Fruit fly (Drosophila melanogaster) whole organism, embryonic: Measurements from ENCODE around the gene CG1440.

Source experiments
- ATbp ChIP-seq: fragments of 200-800 bp; sonication (Bioruptor generic); optimal IDR thresholded peaks from 2 replicates; lab custom pipeline; 2017; ENCODE audit warnings: missing biosample characterization, mild to moderate bottlenecking, missing genetic modification characterization, missing genetic modification reagents
- Atf-2 ChIP-seq: fragments of 200-800 bp; sonication (Bioruptor generic); optimal IDR thresholded peaks from 2 replicates; lab custom pipeline; 2016; ENCODE audit warnings: missing biosample characterization, missing genetic modification characterization
- Atf3 ChIP-seq: fragments of 200-800 bp; sonication (Bioruptor generic); optimal IDR thresholded peaks from 3 replicates; lab custom pipeline; 2016; ENCODE audit warnings: missing biosample characterization, missing genetic modification characterization
- Bteb2 ChIP-seq: fragments of 200-800 bp; sonication (Bioruptor generic); optimal IDR thresholded peaks from 2 replicates; lab custom pipeline; 2016; ENCODE audit warnings: missing biosample characterization, missing genetic modification characterization
- CG11695 ChIP-seq: fragments of 200-800 bp; sonication (Bioruptor generic); IDR thresholded peaks from 3 replicates; pipeline ENCODE4 v1.3.6; 2022; ENCODE audit warnings: missing biosample characterization, missing genetic modification characterization
- CG17186 ChIP-seq: fragments of 200-800 bp; sonication (Bioruptor generic); optimal IDR thresholded peaks from 3 replicates; lab custom pipeline; 2017; ENCODE audit warnings: missing biosample characterization, missing genetic modification reagents, missing genetic modification characterization
- CG17829 ChIP-seq: fragments of 200-800 bp; optimal IDR thresholded peaks from 2 replicates; lab custom pipeline; 2019; ENCODE audit warnings: missing biosample characterization, mild to moderate bottlenecking, missing genetic modification characterization, moderate library complexity
- CG2129 ChIP-seq: fragments of 200-800 bp; sonication (Bioruptor generic); IDR thresholded peaks from 2 replicates; pipeline ENCODE4 v1.3.6; 2022; ENCODE audit warnings: missing biosample characterization, missing genetic modification characterization; ENCODE audit not compliant: partially characterized antibody
- CG31441 ChIP-seq: fragments of 200-800 bp; sonication (Bioruptor generic); IDR thresholded peaks from 2 replicates; pipeline ENCODE4 v1.3.6; 2022; ENCODE audit warnings: missing biosample characterization, missing genetic modification characterization
- CG34224 ChIP-seq: fragments of 200-800 bp; sonication (Bioruptor generic); IDR thresholded peaks from 3 replicates; pipeline ENCODE4 v1.3.6; 2022; ENCODE audit warnings: missing biosample characterization, missing genetic modification characterization; ENCODE audit not compliant: partially characterized antibody
- CG43689 ChIP-seq: fragments of 200-800 bp; sonication (Bioruptor generic); IDR thresholded peaks from 2 replicates; pipeline ENCODE4 v1.3.6; 2022; ENCODE audit warnings: missing biosample characterization, missing genetic modification characterization
- CG4404 ChIP-seq: fragments of 200-800 bp; sonication (Bioruptor generic); IDR thresholded peaks from 2 replicates; pipeline ENCODE4 v1.3.6; 2022; ENCODE audit warnings: missing biosample characterization, missing genetic modification characterization
- CG4820 ChIP-seq: fragments of 200-800 bp; sonication (Bioruptor generic); optimal IDR thresholded peaks from 3 replicates; lab custom pipeline; 2016; ENCODE audit warnings: missing biosample characterization, missing genetic modification characterization
- CG6175 ChIP-seq: fragments of 200-800 bp; sonication (Bioruptor generic); IDR thresholded peaks from 3 replicates; pipeline ENCODE4 v1.3.6; 2022; ENCODE audit warnings: missing biosample characterization, missing genetic modification characterization
- CG6689 ChIP-seq: fragments of 200-800 bp; sonication (Bioruptor generic); IDR thresholded peaks from 2 replicates; pipeline ENCODE4 v1.3.6; 2022; ENCODE audit warnings: missing biosample characterization, missing genetic modification characterization
- CG7745 ChIP-seq: fragments of 200-800 bp; sonication (Bioruptor generic); optimal IDR thresholded peaks from 2 replicates; lab custom pipeline; 2018; ENCODE audit warnings: missing biosample characterization, mild to moderate bottlenecking, missing genetic modification characterization, moderate library complexity
- CG7963 ChIP-seq: fragments of 200-800 bp; sonication (Bioruptor generic); IDR thresholded peaks from 3 replicates; pipeline ENCODE4 v1.3.6; 2022; ENCODE audit warnings: missing biosample characterization, missing genetic modification characterization; ENCODE audit not compliant: partially characterized antibody
- CG8290 ChIP-seq, 3 experiments: fragments of 200-800 bp; sonication (Bioruptor generic); optimal IDR thresholded peaks; 2 replicates each; lab custom pipeline; 2016 to 2019; ENCODE audit warnings: missing biosample characterization in 3 of 3, missing genetic modification characterization in 3 of 3, mild to moderate bottlenecking in 2 of 3, moderate library complexity in 1 of 3
- CG8765 ChIP-seq: fragments of 200-800 bp; sonication (Bioruptor generic); IDR thresholded peaks from 2 replicates; pipeline ENCODE4 v1.3.6; 2022; ENCODE audit warnings: missing biosample characterization, missing genetic modification characterization
- D19A ChIP-seq: fragments of 200-800 bp; optimal IDR thresholded peaks from 3 replicates; lab custom pipeline; 2019; ENCODE audit warnings: missing biosample characterization, mild to moderate bottlenecking, missing genetic modification characterization, moderate library complexity
- Doc3 ChIP-seq: fragments of 200-800 bp; sonication (Bioruptor generic); IDR thresholded peaks from 3 replicates; pipeline ENCODE4 v1.3.6; 2022; ENCODE audit warnings: missing biosample characterization, missing genetic modification characterization; ENCODE audit not compliant: partially characterized antibody
- Dp ChIP-seq: fragments of 200-800 bp; sonication (Bioruptor generic); optimal IDR thresholded peaks from 2 replicates; lab custom pipeline; 2018; ENCODE audit warnings: missing biosample characterization, mild to moderate bottlenecking, missing genetic modification characterization, moderate library complexity
- ERR ChIP-seq: fragments of 200-800 bp; sonication (Bioruptor generic); optimal IDR thresholded peaks from 2 replicates; lab custom pipeline; 2016; ENCODE audit warnings: missing biosample characterization, missing genetic modification characterization
- Ets65A ChIP-seq: fragments of 200-800 bp; sonication (Bioruptor generic); peaks from one replicate; lab custom pipeline; 2016; ENCODE audit warnings: missing biosample characterization, missing genetic modification characterization
- HLH54F ChIP-seq: fragments of 200-800 bp; sonication (Bioruptor generic); optimal IDR thresholded peaks from 3 replicates; lab custom pipeline; 2016; ENCODE audit warnings: missing biosample characterization, missing genetic modification characterization
- HLHmδ ChIP-seq: fragments of 200-800 bp; sonication (Bioruptor generic); optimal IDR thresholded peaks from 2 replicates; lab custom pipeline; 2018; ENCODE audit warnings: missing biosample characterization, mild to moderate bottlenecking, missing genetic modification characterization, moderate library complexity
- Hr51 ChIP-seq, 2 experiments: fragments of 200-800 bp; sonication (Bioruptor generic); optimal IDR thresholded peaks; 2 replicates in 1 of 2; 3 replicates in 1 of 2; lab custom pipeline; 2016 to 2018; ENCODE audit warnings: missing biosample characterization in 2 of 2, missing genetic modification characterization in 2 of 2, mild to moderate bottlenecking in 1 of 2, moderate library complexity in 1 of 2
- MBD-R2 ChIP-seq: fragments of 200-800 bp; sonication (Bioruptor generic); IDR thresholded peaks from 2 replicates; pipeline ENCODE4 v1.3.6; 2022; ENCODE audit warnings: missing biosample characterization, missing genetic modification characterization
- NK7.1 ChIP-seq: fragments of 200-800 bp; sonication (Bioruptor generic); optimal IDR thresholded peaks from 3 replicates; lab custom pipeline; 2016; ENCODE audit warnings: missing biosample characterization, missing genetic modification characterization
- Ptx1 ChIP-seq: fragments of 200-800 bp; sonication (Bioruptor generic); IDR thresholded peaks from 2 replicates; pipeline ENCODE4 v1.3.6; 2022; ENCODE audit warnings: missing biosample characterization, missing genetic modification characterization
- Sin3A ChIP-seq: fragments of >200 bp; optimal IDR thresholded peaks from 2 replicates; lab custom pipeline; 2018
- amos ChIP-seq: fragments of 200-800 bp; sonication (Bioruptor generic); IDR thresholded peaks from 2 replicates; pipeline ENCODE4 v1.3.6; 2022; ENCODE audit warnings: missing biosample characterization, missing genetic modification characterization; ENCODE audit not compliant: partially characterized antibody
- ash1 ChIP-seq: fragments of 200-800 bp; sonication (Bioruptor generic); optimal IDR thresholded peaks from 2 replicates; lab custom pipeline; 2018; ENCODE audit warnings: missing biosample characterization, mild to moderate bottlenecking, missing genetic modification characterization
- bab2 ChIP-seq: fragments of 200-800 bp; sonication (Bioruptor generic); optimal IDR thresholded peaks from 2 replicates; lab custom pipeline; 2016; ENCODE audit warnings: missing biosample characterization, missing genetic modification characterization
- cas ChIP-seq: fragments of 200-800 bp; sonication (Bioruptor generic); IDR thresholded peaks from 2 replicates; pipeline ENCODE4 v1.3.6; 2022; ENCODE audit warnings: missing biosample characterization, missing genetic modification characterization
- cg ChIP-seq: fragments of 200-800 bp; sonication (Bioruptor generic); optimal IDR thresholded peaks from 3 replicates; lab custom pipeline; 2019; ENCODE audit warnings: missing biosample characterization, mild to moderate bottlenecking, missing genetic modification characterization, moderate library complexity
- chinmo ChIP-seq: fragments of 200-800 bp; sonication (Bioruptor generic); IDR thresholded peaks from 4 replicates; pipeline ENCODE4 v1.3.6; 2022; ENCODE audit warnings: missing biosample characterization, missing genetic modification characterization; ENCODE audit not compliant: partially characterized antibody
- dati ChIP-seq: fragments of 200-800 bp; sonication (Bioruptor generic); IDR thresholded peaks from 2 replicates; pipeline ENCODE4 v1.3.6; 2022; ENCODE audit warnings: missing biosample characterization, missing genetic modification characterization
- dmrt99B ChIP-seq: fragments of 200-800 bp; sonication (Bioruptor generic); optimal IDR thresholded peaks from 2 replicates; lab custom pipeline; 2018; ENCODE audit warnings: missing biosample characterization, mild to moderate bottlenecking, missing genetic modification characterization, moderate library complexity
- grau ChIP-seq: fragments of 200-800 bp; optimal IDR thresholded peaks from 3 replicates; lab custom pipeline; 2019; ENCODE audit warnings: missing biosample characterization, mild to moderate bottlenecking, missing genetic modification characterization, moderate library complexity
- kni ChIP-seq: fragments of 200-800 bp; sonication (Bioruptor generic); optimal IDR thresholded peaks from 3 replicates; lab custom pipeline; 2017; ENCODE audit warnings: mild to moderate bottlenecking, missing biosample characterization, missing genetic modification reagents, missing genetic modification characterization
- lab ChIP-seq: fragments of 200-800 bp; sonication (Bioruptor generic); optimal IDR thresholded peaks from 3 replicates; lab custom pipeline; 2017; ENCODE audit warnings: missing biosample characterization, missing genetic modification characterization, mild to moderate bottlenecking, moderate library complexity, missing genetic modification reagents
- rib ChIP-seq: fragments of 200-800 bp; sonication (Bioruptor generic); IDR thresholded peaks from 2 replicates; pipeline ENCODE4 v1.3.6; 2022; ENCODE audit warnings: missing biosample characterization, missing genetic modification characterization
- sna ChIP-seq: fragments of 200-800 bp; sonication (Bioruptor generic); IDR thresholded peaks from 2 replicates; pipeline ENCODE4 v1.3.6; 2022; ENCODE audit warnings: missing biosample characterization, missing genetic modification characterization; ENCODE audit not compliant: partially characterized antibody
- so ChIP-seq: fragments of 200-800 bp; sonication (Bioruptor generic); IDR thresholded peaks from 3 replicates; pipeline ENCODE4 v1.3.6; 2022; ENCODE audit warnings: missing biosample characterization, missing genetic modification characterization
- stc ChIP-seq: fragments of 200-800 bp; sonication (Bioruptor generic); IDR thresholded peaks from 2 replicates; pipeline ENCODE4 v1.3.6; 2022; ENCODE audit warnings: missing biosample characterization, missing genetic modification characterization
- tna ChIP-seq: fragments of 200-800 bp; sonication (Bioruptor generic); IDR thresholded peaks from 2 replicates; pipeline ENCODE4 v1.3.6; 2022; ENCODE audit warnings: missing biosample characterization, missing genetic modification characterization; ENCODE audit not compliant: partially characterized antibody
- toy ChIP-seq: fragments of 200-800 bp; sonication (Bioruptor generic); IDR thresholded peaks from 2 replicates; pipeline ENCODE4 v1.3.6; 2022; ENCODE audit warnings: missing biosample characterization, missing genetic modification characterization
- ttk ChIP-seq: fragments of 200-800 bp; sonication (Bioruptor generic); IDR thresholded peaks from 2 replicates; pipeline ENCODE4 v2.1.2; 2022; ENCODE audit warnings: missing biosample characterization, missing genetic modification characterization
- zen2 ChIP-seq: fragments of 200-800 bp; sonication (Bioruptor generic); IDR thresholded peaks from 3 replicates; pipeline ENCODE4 v1.3.6; 2022; ENCODE audit warnings: missing biosample characterization, missing genetic modification characterization; ENCODE audit not compliant: partially characterized antibody
- zfh2 ChIP-seq: fragments of 200-800 bp; sonication (Bioruptor generic); optimal IDR thresholded peaks from 2 replicates; lab custom pipeline; 2016; ENCODE audit warnings: missing biosample characterization, missing genetic modification characterization

The CG1440 gene

dm6 chrX:8452163-8452562 lies 15.3 kb downstream of the CG1440 start (continued):
- no peak for TF ChIP-seq bab2
- TF ChIP-seq CG4820 (GFP tag; lab: Kevin White, UChicago): no peak
- TF ChIP-seq CG31441 (GFP tag; lab: Robert Waterston, UW): no peak
- no peak for TF ChIP-seq stc (GFP tag; lab: Robert Waterston, UW)
- TF ChIP-seq Hr51 (GFP tag; optimal IDR thresholded peaks at IDR 0.05; lab: Kevin White, UChicago): no peak
- peak; percentile 100 for TF ChIP-seq zen2 (GFP tag; lab: Robert Waterston, UW)
- TF ChIP-seq CG2129: peak; percentile 51; the same call in 1 of the 2 replicates
- peak; percentile 100 for TF ChIP-seq chinmo (GFP tag; lab: Robert Waterston, UW)
- TF ChIP-seq HLHmδ (GFP tag; lab: Kevin White, UChicago): no peak
- no peak for TF ChIP-seq lab (GFP tag; lab: Kevin White, UChicago)
- TF ChIP-seq cg (GFP tag; lab: Kevin White, UChicago): no peak
- TF ChIP-seq Sin3A (lab: Kevin White, UChicago): no peak
- no peak for TF ChIP-seq ATbp
- TF ChIP-seq rib (GFP tag; lab: Robert Waterston, UW): no peak
- TF ChIP-seq grau (tag; lab: Kevin White, UChicago): no peak
- TF ChIP-seq ash1 (GFP tag; lab: Kevin White, UChicago): no peak
- TF ChIP-seq cas (GFP tag; lab: Robert Waterston, UW): no peak
- peak; percentile 100 for TF ChIP-seq tna
- no peak for TF ChIP-seq dmrt99B
- TF ChIP-seq CG34224 (GFP tag; lab: Robert Waterston, UW): peak; percentile 100
- TF ChIP-seq HLH54F (GFP tag; lab: Kevin White, UChicago): no peak
- TF ChIP-seq amos (GFP tag; lab: Robert Waterston, UW): peak; percentile 81
- no peak for TF ChIP-seq CG6175
- no peak for TF ChIP-seq CG8765 (GFP tag; lab: Robert Waterston, UW)
- no peak for TF ChIP-seq Ets65A (GFP tag; lab: Kevin White, UChicago)
- peak; percentile 100 for TF ChIP-seq CG7963
- TF ChIP-seq Bteb2 (GFP tag; lab: Kevin White, UChicago): no peak

- TF ChIP-seq Dp (no peak), D19A (tag; lab: Kevin White, UChicago) (peak; percentile 92), dati (GFP tag; lab: Robert Waterston, UW) (peak; percentile 97), kni (GFP tag; lab: Kevin White, UChicago) (peak; percentile 82), CG11695 (peak; percentile 95), Ptx1 (GFP tag; lab: Robert Waterston, UW) (peak; percentile 99), sna (GFP tag; lab: Robert Waterston, UW) (no peak), CG4404 (GFP tag; lab: Robert Waterston, UW) (peak; percentile 98), Atf-2 (peak; percentile 80), zfh2 (GFP tag; lab: Kevin White, UChicago) (peak; percentile 37), CG17829 (tag; lab: Kevin White, UChicago) (peak; percentile 97), NK7.1 (GFP tag; lab: Kevin White, UChicago) (peak; percentile 75), Doc3 (GFP tag; lab: Robert Waterston, UW) (no peak), MBD-R2 (GFP tag; lab: Robert Waterston, UW) (peak; percentile 89), CG17186 (peak; percentile 86), CG8290 (GFP tag; optimal IDR thresholded peaks at IDR 0.05; lab: Kevin White, UChicago) (peak; percentile 91), CG8290 (tag; optimal IDR thresholded peaks at IDR 0.05; lab: Kevin White, UChicago) (peak; percentile 82 to 97), CG43689 (GFP tag; lab: Robert Waterston, UW) (peak; percentile 94), CG6689 (GFP tag; lab: Robert Waterston, UW) (peak; percentile 98), toy (GFP tag; lab: Robert Waterston, UW) (peak; percentile 95), so (GFP tag; lab: Robert Waterston, UW) (peak; percentile 95), ERR (GFP tag; lab: Kevin White, UChicago) (peak; percentile 58), Atf3 (GFP tag; lab: Kevin White, UChicago) (peak; percentile 86), ttk (peak; percentile 98), CG7745 (peak; percentile 83)
These were observed 18.2 kb downstream of the CG1440 start, which contains the start of gene org-1 for dm6 chrX:8455019-8455555. TSS of gene org-1 (minus strand) at chrX:8455069.
